Worm (Caenorhabditis elegans): Measurements from ENCODE around the gene T17A3.12.
A peak's percentile ranks its signal among the peaks of the same experiment; 100 is the strongest.

T17A3.12 gene

DNA sequence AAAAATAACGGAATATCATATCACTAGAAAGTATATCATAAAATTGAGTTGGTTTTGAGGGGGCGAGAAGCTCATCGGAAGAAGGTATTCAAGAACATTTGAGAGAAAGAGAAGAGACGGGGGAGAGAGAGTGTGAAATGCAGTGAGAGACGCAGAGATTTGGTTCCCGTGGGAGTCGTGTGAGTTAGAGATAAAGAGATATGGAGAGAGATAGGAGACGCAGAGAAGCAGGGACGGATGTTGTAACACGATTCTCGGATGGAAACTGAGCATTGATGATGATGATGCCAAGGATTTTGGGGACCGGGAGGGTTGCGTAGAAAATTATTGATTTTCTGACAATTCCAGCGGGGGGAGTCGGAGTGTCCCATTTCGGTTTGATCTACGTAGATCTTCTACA is 48.8 kb downstream of the T17A3.12 start (continued):
- peak; percentile 11 for TF ChIP-seq mep-1 (tag; optimal IDR thresholded peaks at IDR 0.05)
- peak; percentile 52 for TF ChIP-seq nhr-47 (tag; optimal IDR thresholded peaks at IDR 0.05)
- TF ChIP-seq ceh-82 (tag; optimal IDR thresholded peaks at IDR 0.05) = peak in 1 of 3 experiments; percentile 56
- TF ChIP-seq F16B12.6 (tag; optimal IDR thresholded peaks at IDR 0.05) = no peak
- peak; percentile 19; the same call in 1 of the 2 replicates for TF ChIP-seq isw-1 (GFP tag; IDR thresholded peaks at IDR 0.05)
- peak; percentile 10 for TF ChIP-seq nhr-11 (tag; optimal IDR thresholded peaks at IDR 0.05)
- TF ChIP-seq lin-35 (GFP tag; optimal IDR thresholded peaks at IDR 0.05) = peak; percentile 19 to 30
- peak; percentile 48 for TF ChIP-seq lin-39 (tag; optimal IDR thresholded peaks at IDR 0.05)
- TF ChIP-seq ceh-8 (GFP tag; optimal IDR thresholded peaks at IDR 0.05) = no peak

Measured in whole organism, L1 larva.